Worm (Caenorhabditis elegans) whole organism, L2 larva: Measurements from ENCODE around the gene nep-26.

Source experiments
- F13H6.1 ChIP-seq: sonication (generic microtip); optimal IDR thresholded peaks from 2 replicates; lab custom pipeline; 2016; ENCODE audit warnings: missing genetic modification characterization, missing compliant biosample characterization
- gmeb-1 ChIP-seq: fragments of 150-350 bp; optimal IDR thresholded peaks from 2 replicates; lab custom pipeline; 2014; ENCODE audit warnings: missing biosample characterization, missing genetic modification characterization
- lin-11 ChIP-seq: fragments of 150-350 bp; sonication (generic microtip); optimal IDR thresholded peaks from 2 replicates; lab custom pipeline; 2014; ENCODE audit warnings: missing biosample characterization, missing genetic modification characterization, inconsistent platforms, mixed read lengths
- mbf-1 ChIP-seq: sonication (generic microtip); optimal IDR thresholded peaks from 2 replicates; lab custom pipeline; 2017; ENCODE audit warnings: missing biosample characterization, missing genetic modification characterization

- TF ChIP-seq F13H6.1 (tag; lab: Kevin White, UChicago) (no peak), mbf-1 (tag; lab: Kevin White, UChicago) (no peak), lin-11 (tag; lab: Kevin White, UChicago) (no peak), gmeb-1 (tag; lab: Kevin White, UChicago) (no peak)
Measured at ce11 chrII:10311973-10312372, 12.0 kb upstream of the nep-26 start, which contains the start of gene srlf-34.
